Fruit fly (Drosophila melanogaster) whole organism, embryonic: ENCODE data around the gene Lrch.

Experiments
- BtbVII ChIP-seq: fragments of 200-800 bp; sonication (Bioruptor generic); optimal IDR thresholded peaks from 3 replicates; lab custom pipeline; 2017; ENCODE audit warnings: missing biosample characterization, mild to moderate bottlenecking, missing genetic modification characterization
- CG10267 ChIP-seq: fragments of 200-800 bp; sonication (Bioruptor generic); optimal IDR thresholded peaks from 2 replicates; lab custom pipeline; 2018; ENCODE audit warnings: missing biosample characterization, mild to moderate bottlenecking, missing genetic modification characterization, moderate library complexity
- CG10431 ChIP-seq: fragments of 200-800 bp; sonication (Bioruptor generic); optimal IDR thresholded peaks from 3 replicates; lab custom pipeline; 2018; ENCODE audit warnings: missing biosample characterization, mild to moderate bottlenecking, missing genetic modification characterization
- CG10959 ChIP-seq: fragments of 200-800 bp; sonication (Bioruptor generic); IDR thresholded peaks from 2 replicates; pipeline ENCODE4 v1.3.6; 2022; ENCODE audit warnings: missing biosample characterization, missing genetic modification characterization
- CG11093 ChIP-seq: fragments of 200-800 bp; sonication (Bioruptor generic); IDR thresholded peaks from 3 replicates; pipeline ENCODE4 v1.3.6; 2022; ENCODE audit warnings: missing biosample characterization, missing genetic modification characterization
- CG11398 ChIP-seq: fragments of 200-800 bp; sonication (Bioruptor generic); optimal IDR thresholded peaks from 2 replicates; lab custom pipeline; 2016; ENCODE audit warnings: missing biosample characterization, missing genetic modification characterization
- CG11696 ChIP-seq: fragments of 200-800 bp; sonication (Bioruptor generic); IDR thresholded peaks from 2 replicates; pipeline ENCODE4 v1.3.6; 2022; ENCODE audit warnings: missing biosample characterization, missing genetic modification characterization
- CG1233 ChIP-seq: fragments of 200-800 bp; sonication (Bioruptor generic); optimal IDR thresholded peaks from 4 replicates; lab custom pipeline; 2018; ENCODE audit warnings: missing biosample characterization, mild to moderate bottlenecking, missing genetic modification characterization
- CG13775 ChIP-seq: fragments of 200-800 bp; sonication (Bioruptor generic); optimal IDR thresholded peaks from 3 replicates; lab custom pipeline; 2017; ENCODE audit warnings: missing biosample characterization, mild to moderate bottlenecking, missing genetic modification characterization
- CG14667 ChIP-seq: fragments of 200-800 bp; sonication (Bioruptor generic); IDR thresholded peaks from 2 replicates; pipeline ENCODE4 v1.3.6; 2022; ENCODE audit warnings: missing biosample characterization, missing genetic modification characterization
- CG1529 ChIP-seq: fragments of 200-800 bp; sonication (Bioruptor generic); optimal IDR thresholded peaks from 3 replicates; lab custom pipeline; 2018; ENCODE audit warnings: missing biosample characterization, missing genetic modification characterization
- CG16815 ChIP-seq: fragments of 200-800 bp; sonication (Bioruptor generic); optimal IDR thresholded peaks from 3 replicates; lab custom pipeline; 2017; ENCODE audit warnings: missing biosample characterization, mild to moderate bottlenecking, missing genetic modification characterization
- CG17328 ChIP-seq: fragments of 200-800 bp; sonication (Bioruptor generic); IDR thresholded peaks from 2 replicates; pipeline ENCODE4 v1.3.6; 2022; ENCODE audit warnings: missing biosample characterization, missing genetic modification characterization
- CG17829 ChIP-seq: fragments of 200-800 bp; optimal IDR thresholded peaks from 2 replicates; lab custom pipeline; 2019; ENCODE audit warnings: missing biosample characterization, mild to moderate bottlenecking, missing genetic modification characterization, moderate library complexity
- CG31365 ChIP-seq: fragments of 200-800 bp; sonication (Bioruptor generic); optimal IDR thresholded peaks from 2 replicates; lab custom pipeline; 2018; ENCODE audit warnings: missing biosample characterization, mild to moderate bottlenecking, missing genetic modification characterization
- CG43689 ChIP-seq: fragments of 200-800 bp; sonication (Bioruptor generic); IDR thresholded peaks from 2 replicates; pipeline ENCODE4 v1.3.6; 2022; ENCODE audit warnings: missing biosample characterization, missing genetic modification characterization
- CG6689 ChIP-seq: fragments of 200-800 bp; sonication (Bioruptor generic); IDR thresholded peaks from 2 replicates; pipeline ENCODE4 v1.3.6; 2022; ENCODE audit warnings: missing biosample characterization, missing genetic modification characterization
- CG7987 ChIP-seq: fragments of 200-800 bp; sonication (Bioruptor generic); optimal IDR thresholded peaks from 2 replicates; lab custom pipeline; 2018; ENCODE audit warnings: missing biosample characterization, mild to moderate bottlenecking, missing genetic modification characterization, moderate library complexity
- CG8765 ChIP-seq: fragments of 200-800 bp; sonication (Bioruptor generic); IDR thresholded peaks from 2 replicates; pipeline ENCODE4 v1.3.6; 2022; ENCODE audit warnings: missing biosample characterization, missing genetic modification characterization
- Dll ChIP-seq: fragments of 200-800 bp; sonication (Bioruptor generic); IDR thresholded peaks from 4 replicates; pipeline ENCODE4 v1.3.6; 2022; ENCODE audit warnings: missing biosample characterization, missing genetic modification characterization; ENCODE audit not compliant: partially characterized antibody
- Elba2 ChIP-seq: fragments of 200-800 bp; sonication (Bioruptor generic); optimal IDR thresholded peaks from 3 replicates; lab custom pipeline; 2016; ENCODE audit warnings: missing biosample characterization, missing genetic modification characterization
- Ets97D ChIP-seq: fragments of 200-800 bp; sonication (Bioruptor generic); optimal IDR thresholded peaks from 3 replicates; lab custom pipeline; 2016; ENCODE audit warnings: missing biosample characterization, missing genetic modification characterization
- GATAe ChIP-seq: fragments of 200-800 bp; sonication (Bioruptor generic); conservative IDR thresholded peaks from 2 replicates; pipeline ENCODE4 v1.3.6; 2022; ENCODE audit warnings: missing biosample characterization, missing genetic modification characterization
- H2.0 ChIP-seq: fragments of 200-800 bp; sonication (Bioruptor generic); IDR thresholded peaks from 2 replicates; pipeline ENCODE4 v1.3.6; 2022; ENCODE audit warnings: missing biosample characterization, missing genetic modification characterization
- HLH3B ChIP-seq: fragments of 200-800 bp; sonication (Bioruptor generic); IDR thresholded peaks from 2 replicates; pipeline ENCODE4 v1.3.6; 2022; ENCODE audit warnings: missing biosample characterization, missing genetic modification characterization
- HLH4C ChIP-seq: fragments of 200-800 bp; sonication (Bioruptor generic); IDR thresholded peaks from 3 replicates; pipeline ENCODE4 v1.3.6; 2022; ENCODE audit warnings: missing biosample characterization, missing genetic modification characterization; ENCODE audit not compliant: partially characterized antibody
- HLHmδ ChIP-seq: fragments of 200-800 bp; sonication (Bioruptor generic); optimal IDR thresholded peaks from 2 replicates; lab custom pipeline; 2018; ENCODE audit warnings: missing biosample characterization, mild to moderate bottlenecking, missing genetic modification characterization, moderate library complexity
- HmgZ ChIP-seq: fragments of 200-800 bp; sonication (Bioruptor generic); optimal IDR thresholded peaks from 2 replicates; lab custom pipeline; 2018; ENCODE audit warnings: missing biosample characterization, mild to moderate bottlenecking, missing genetic modification characterization
- Hr39 ChIP-seq: fragments of >200 bp; optimal IDR thresholded peaks from 2 replicates; lab custom pipeline; 2017
- Hr51 ChIP-seq, 2 experiments: fragments of 200-800 bp; sonication (Bioruptor generic); optimal IDR thresholded peaks; 2 replicates in 1 of 2; 3 replicates in 1 of 2; lab custom pipeline; 2016 to 2018; ENCODE audit warnings: missing biosample characterization in 2 of 2, missing genetic modification characterization in 2 of 2, mild to moderate bottlenecking in 1 of 2, moderate library complexity in 1 of 2
- MBD-R2 ChIP-seq: fragments of 200-800 bp; sonication (Bioruptor generic); IDR thresholded peaks from 2 replicates; pipeline ENCODE4 v1.3.6; 2022; ENCODE audit warnings: missing biosample characterization, missing genetic modification characterization
- Mad ChIP-seq: fragments of 200-800 bp; sonication (Bioruptor generic); optimal IDR thresholded peaks from 2 replicates; lab custom pipeline; 2016; ENCODE audit warnings: missing biosample characterization, missing genetic modification characterization
- Max ChIP-seq: fragments of 200-800 bp; sonication (Bioruptor generic); optimal IDR thresholded peaks from 2 replicates; lab custom pipeline; 2016; ENCODE audit warnings: missing biosample characterization, mild to moderate bottlenecking, missing genetic modification characterization
- Myb ChIP-seq: fragments of 200-800 bp; sonication (Bioruptor generic); optimal IDR thresholded peaks from 2 replicates; lab custom pipeline; 2016; ENCODE audit warnings: missing biosample characterization, missing genetic modification characterization
- Nf-YA ChIP-seq: fragments of 200-800 bp; sonication (Bioruptor generic); IDR thresholded peaks from 2 replicates; pipeline ENCODE4 v1.3.6; 2022; ENCODE audit warnings: missing biosample characterization, missing genetic modification characterization
- Nf-YB ChIP-seq: fragments of 200-800 bp; sonication (Bioruptor generic); optimal IDR thresholded peaks from 3 replicates; lab custom pipeline; 2019; ENCODE audit warnings: missing biosample characterization, mild to moderate bottlenecking, missing genetic modification characterization, moderate library complexity
- Rx ChIP-seq: fragments of 200-800 bp; sonication (Bioruptor generic); IDR thresholded peaks from 2 replicates; pipeline ENCODE4 v1.3.6; 2022; ENCODE audit warnings: missing biosample characterization, missing genetic modification characterization
- Sox102F ChIP-seq: fragments of 200-800 bp; sonication (Bioruptor generic); optimal IDR thresholded peaks from 2 replicates; lab custom pipeline; 2018; ENCODE audit warnings: missing biosample characterization, mild to moderate bottlenecking, missing genetic modification characterization, moderate library complexity
- Spps ChIP-seq: fragments of 200-800 bp; sonication (Bioruptor generic); optimal IDR thresholded peaks from 2 replicates; lab custom pipeline; 2018; ENCODE audit warnings: missing biosample characterization, mild to moderate bottlenecking, missing genetic modification characterization
- Xrp1 ChIP-seq: fragments of 200-800 bp; sonication (Bioruptor generic); IDR thresholded peaks from 2 replicates; pipeline ENCODE4 v1.3.6; 2022; ENCODE audit warnings: missing biosample characterization, missing genetic modification characterization
- bab2 ChIP-seq: fragments of 200-800 bp; sonication (Bioruptor generic); optimal IDR thresholded peaks from 2 replicates; lab custom pipeline; 2016; ENCODE audit warnings: missing biosample characterization, missing genetic modification characterization
- bbx ChIP-seq: fragments of 200-800 bp; sonication (Bioruptor generic); IDR thresholded peaks from 2 replicates; pipeline ENCODE4 v1.3.6; 2022; ENCODE audit warnings: missing biosample characterization, missing genetic modification characterization; ENCODE audit not compliant: partially characterized antibody
- cas ChIP-seq: fragments of 200-800 bp; sonication (Bioruptor generic); IDR thresholded peaks from 2 replicates; pipeline ENCODE4 v1.3.6; 2022; ENCODE audit warnings: missing biosample characterization, missing genetic modification characterization
- cwo ChIP-seq: fragments of 200-800 bp; sonication (Bioruptor generic); optimal IDR thresholded peaks from 3 replicates; lab custom pipeline; 2017; ENCODE audit warnings: missing biosample characterization, missing genetic modification characterization, mild to moderate bottlenecking, moderate library complexity, missing genetic modification reagents
- lmd ChIP-seq: fragments of 200-800 bp; sonication (Bioruptor generic); IDR thresholded peaks from 2 replicates; pipeline ENCODE4 v1.3.6; 2022; ENCODE audit warnings: missing biosample characterization, missing genetic modification characterization
- pb ChIP-seq: fragments of 200-800 bp; sonication (Bioruptor generic); optimal IDR thresholded peaks from 3 replicates; lab custom pipeline; 2016; ENCODE audit warnings: missing biosample characterization, missing genetic modification characterization
- run ChIP-seq: fragments of 200-800 bp; sonication (Bioruptor generic); optimal IDR thresholded peaks from 3 replicates; lab custom pipeline; 2018; ENCODE audit warnings: missing biosample characterization, mild to moderate bottlenecking, missing genetic modification characterization
- salm ChIP-seq: fragments of 200-800 bp; sonication (Bioruptor generic); optimal IDR thresholded peaks from 2 replicates; lab custom pipeline; 2018; ENCODE audit warnings: missing biosample characterization, mild to moderate bottlenecking, missing genetic modification characterization
- tna ChIP-seq: fragments of 200-800 bp; sonication (Bioruptor generic); IDR thresholded peaks from 2 replicates; pipeline ENCODE4 v1.3.6; 2022; ENCODE audit warnings: missing biosample characterization, missing genetic modification characterization; ENCODE audit not compliant: partially characterized antibody
- vvl ChIP-seq: fragments of 200-800 bp; sonication (Bioruptor generic); IDR thresholded peaks from 2 replicates; pipeline ENCODE4 v1.3.6; 2022; ENCODE audit warnings: missing biosample characterization, missing genetic modification characterization
- wek ChIP-seq: fragments of 200-800 bp; sonication (Bioruptor generic); optimal IDR thresholded peaks from 3 replicates; lab custom pipeline; 2018; ENCODE audit warnings: missing biosample characterization, mild to moderate bottlenecking, missing genetic modification characterization, moderate library complexity

Gene Lrch

DNA sequence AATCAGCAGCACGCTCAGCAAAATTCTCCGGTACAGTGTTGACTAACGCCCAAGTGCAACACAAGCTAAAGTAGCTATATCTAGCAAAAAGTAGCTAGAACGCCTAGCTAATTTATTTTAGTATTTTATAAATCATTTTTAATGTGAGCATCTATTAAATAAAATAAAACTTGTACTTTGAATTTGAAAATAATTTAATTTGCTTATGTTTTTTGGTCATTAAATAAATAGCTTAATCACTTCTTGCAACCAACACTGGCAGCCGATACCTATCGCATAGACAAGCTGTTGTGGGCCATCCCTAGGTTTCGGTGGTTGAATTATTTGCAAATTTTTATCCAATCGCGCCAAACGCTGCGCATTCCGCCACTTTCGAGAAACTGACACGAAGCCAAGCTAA lies 26.4 kb upstream of the Lrch start, which contains the start of the genes Polr2J and CG15141 (continued):
- TF ChIP-seq CG14667 (peak; percentile 80), CG17328 (GFP tag; lab: Robert Waterston, UW) (peak; percentile 75), CG7987 (peak; percentile 41), CG43689 (GFP tag; lab: Robert Waterston, UW) (no peak), tna (GFP tag; lab: Robert Waterston, UW) (peak; percentile 41; the same call in 1 of the 2 replicates), bbx (GFP tag; lab: Robert Waterston, UW) (peak; percentile 68), Elba2 (GFP tag; lab: Kevin White, UChicago) (peak; percentile 66), BtbVII (GFP tag; lab: Kevin White, UChicago) (peak; percentile 17), Ets97D (GFP tag; lab: Kevin White, UChicago) (peak; percentile 69), Xrp1 (GFP tag; lab: Robert Waterston, UW) (peak; percentile 88), cas (GFP tag; lab: Robert Waterston, UW) (peak; percentile 67), Mad (GFP tag; lab: Kevin White, UChicago) (peak; percentile 89), pb (GFP tag; lab: Kevin White, UChicago) (peak; percentile 11), Hr51 (GFP tag; optimal IDR thresholded peaks at IDR 0.05; lab: Kevin White, UChicago) (peak; percentile 83 to 87), CG1529 (GFP tag; lab: Kevin White, UChicago) (peak; percentile 63), CG10267 (tag; lab: Kevin White, UChicago) (peak; percentile 99), Hr39 (no peak), MBD-R2 (peak; percentile 96), wek (GFP tag; lab: Kevin White, UChicago) (no peak), lmd (peak; percentile 84), vvl (GFP tag; lab: Robert Waterston, UW) (peak; percentile 88), CG11093 (GFP tag; lab: Robert Waterston, UW) (peak; percentile 72; the same call in 2 of the 3 replicates), CG11696 (no peak), HmgZ (tag; lab: Kevin White, UChicago) (peak; percentile 89), CG1233 (GFP tag; lab: Kevin White, UChicago) (peak; percentile 80), Myb (peak; percentile 45), CG6689 (GFP tag; lab: Robert Waterston, UW) (peak; percentile 86), CG8765 (GFP tag; lab: Robert Waterston, UW) (peak; percentile 84), HLH4C (peak; percentile 79), GATAe (GFP tag; lab: Robert Waterston, UW) (no peak; the same call in 1 of the 2 replicates), Rx (GFP tag; lab: Robert Waterston, UW) (peak; percentile 64; the same call in 1 of the 2 replicates), CG13775 (GFP tag; lab: Kevin White, UChicago) (peak; percentile 92), CG31365 (no peak), CG10431 (GFP tag; lab: Kevin White, UChicago) (no peak), cwo (GFP tag; lab: Kevin White, UChicago) (peak; percentile 53), HLH3B (peak; percentile 84), CG16815 (GFP tag; lab: Kevin White, UChicago) (peak; percentile 87), run (tag; lab: Kevin White, UChicago) (no peak), Spps (tag; lab: Kevin White, UChicago) (peak; percentile 54), Nf-YB (GFP tag; lab: Kevin White, UChicago) (peak; percentile 70), Max (peak; percentile 88), Nf-YA (GFP tag; lab: Robert Waterston, UW) (no peak; the same call in 1 of the 2 replicates), CG10959 (peak; percentile 52; the same call in 1 of the 2 replicates), HLHmδ (no peak), CG17829 (tag; lab: Kevin White, UChicago) (peak; percentile 91), CG11398 (GFP tag; lab: Kevin White, UChicago) (peak; percentile 25), Sox102F (GFP tag; lab: Kevin White, UChicago) (peak; percentile 90), salm (tag; lab: Kevin White, UChicago) (no peak), H2.0 (GFP tag; lab: Robert Waterston, UW) (peak; percentile 79), Dll (GFP tag; lab: Robert Waterston, UW) (peak; percentile 96), bab2 (GFP tag; lab: Kevin White, UChicago) (peak; percentile 81)
